Worm (Caenorhabditis elegans) whole organism, late embryonic: ENCODE measurements around the gene ZK1240.2.

ENCODE experiments used
- ama-1 ChIP-seq: fragments of 150-350 bp; optimal IDR thresholded peaks from 2 replicates; lab custom pipeline; 2014
- dmd-4 ChIP-seq: sonication (generic microtip); optimal IDR thresholded peaks from 2 replicates; lab custom pipeline; 2016; ENCODE audit warnings: borderline replicate concordance, missing genetic modification characterization, missing compliant biosample characterization
- dve-1 ChIP-seq: sonication (generic microtip); optimal IDR thresholded peaks from 2 replicates; lab custom pipeline; 2017; ENCODE audit warnings: antibody characterized with exemption, mild to moderate bottlenecking, missing genetic modification characterization, missing compliant biosample characterization
- ets-4 ChIP-seq: sonication (generic microtip); optimal IDR thresholded peaks from 2 replicates; lab custom pipeline; 2016; ENCODE audit warnings: missing genetic modification characterization, missing compliant biosample characterization
- lin-11 ChIP-seq: fragments of 200-800 bp; sonication (Bioruptor generic); optimal IDR thresholded peaks from 2 replicates; lab custom pipeline; 2018; ENCODE audit warnings: mild to moderate bottlenecking, missing genetic modification characterization, missing compliant biosample characterization
- nhr-11 ChIP-seq: fragments of 150-350 bp; optimal IDR thresholded peaks from 2 replicates; lab custom pipeline; 2014; ENCODE audit warnings: missing biosample characterization, missing genetic modification characterization
- pqm-1 ChIP-seq: sonication (generic microtip); optimal IDR thresholded peaks from 2 replicates; lab custom pipeline; 2016; ENCODE audit warnings: missing genetic modification characterization, missing compliant biosample characterization
- pros-1 ChIP-seq: fragments of 150-350 bp; optimal IDR thresholded peaks from 2 replicates; lab custom pipeline; 2014; ENCODE audit warnings: missing biosample characterization, missing genetic modification reagents, missing genetic modification characterization
- unc-86 ChIP-seq: sonication (generic microtip); optimal IDR thresholded peaks from 2 replicates; lab custom pipeline; 2016; ENCODE audit warnings: missing genetic modification characterization, missing compliant biosample characterization

- no peak for TF ChIP-seq ets-4 (tag; lab: Kevin White, UChicago)
- no peak for TF ChIP-seq pros-1 (tag; lab: Kevin White, UChicago)
- no peak for TF ChIP-seq dve-1 (tag; lab: Kevin White, UChicago)
- no peak for TF ChIP-seq unc-86 (tag; lab: Kevin White, UChicago)
- TF ChIP-seq ama-1 (lab: Kevin White, UChicago), result no peak
- TF ChIP-seq pqm-1 (tag; lab: Kevin White, UChicago), result no peak
- TF ChIP-seq dmd-4, result no peak
- TF ChIP-seq lin-11 (tag; lab: Kevin White, UChicago), result no peak
- TF ChIP-seq nhr-11 (tag; lab: Kevin White, UChicago), result no peak
Observed at ce11 chrII:2332220-2332619, 9.0 kb downstream of the ZK1240.2 start, which contains the start of gene F43C11.8.
